Fruit fly (Drosophila melanogaster) whole organism, embryonic: ENCODE data around the gene E2f2.
A peak's percentile ranks its signal among the peaks of the same experiment; 100 is the strongest.

Experiments used
- Atf6 ChIP-seq: fragments of 200-800 bp; sonication (Bioruptor generic); IDR thresholded peaks from 2 replicates; pipeline ENCODE4 v1.3.6; 2022; ENCODE audit warnings: missing biosample characterization, missing genetic modification characterization
- BtbVII ChIP-seq: fragments of 200-800 bp; sonication (Bioruptor generic); optimal IDR thresholded peaks from 3 replicates; lab custom pipeline; 2017; ENCODE audit warnings: missing biosample characterization, mild to moderate bottlenecking, missing genetic modification characterization
- Bteb2 ChIP-seq: fragments of 200-800 bp; sonication (Bioruptor generic); optimal IDR thresholded peaks from 2 replicates; lab custom pipeline; 2016; ENCODE audit warnings: missing biosample characterization, missing genetic modification characterization
- CG10979 ChIP-seq: fragments of 200-800 bp; sonication (Bioruptor generic); optimal IDR thresholded peaks from 2 replicates; lab custom pipeline; 2018; ENCODE audit warnings: missing biosample characterization, mild to moderate bottlenecking, missing genetic modification characterization, moderate library complexity
- CG12299 ChIP-seq: fragments of 200-800 bp; sonication (Bioruptor generic); optimal IDR thresholded peaks from 2 replicates; lab custom pipeline; 2018; ENCODE audit warnings: missing biosample characterization, mild to moderate bottlenecking, missing genetic modification characterization
- CG13894 ChIP-seq: fragments of 200-800 bp; sonication (Bioruptor generic); optimal IDR thresholded peaks from 3 replicates; lab custom pipeline; 2018; ENCODE audit warnings: missing biosample characterization, mild to moderate bottlenecking, missing genetic modification characterization, moderate library complexity
- CG14860 ChIP-seq: fragments of 200-800 bp; sonication (Bioruptor generic); IDR thresholded peaks from 3 replicates; pipeline ENCODE4 v1.3.6; 2022; ENCODE audit warnings: missing biosample characterization, missing genetic modification characterization; ENCODE audit not compliant: partially characterized antibody
- CG14965 ChIP-seq: fragments of 200-800 bp; sonication (Bioruptor generic); optimal IDR thresholded peaks from 2 replicates; lab custom pipeline; 2016; ENCODE audit warnings: missing biosample characterization, missing genetic modification characterization, borderline replicate concordance
- CG15601 ChIP-seq: fragments of 200-800 bp; sonication (Bioruptor generic); optimal IDR thresholded peaks from 3 replicates; lab custom pipeline; 2019; ENCODE audit warnings: missing biosample characterization, mild to moderate bottlenecking, missing genetic modification characterization, moderate library complexity
- CG30431 ChIP-seq: fragments of 200-800 bp; sonication (Bioruptor generic); optimal IDR thresholded peaks from 2 replicates; lab custom pipeline; 2017; ENCODE audit warnings: missing biosample characterization, missing genetic modification characterization
- CG31224 ChIP-seq: fragments of 200-800 bp; sonication (Bioruptor generic); IDR thresholded peaks from 2 replicates; pipeline ENCODE4 v1.3.6; 2022; ENCODE audit warnings: missing biosample characterization, missing genetic modification characterization
- CG32772 ChIP-seq: fragments of 200-800 bp; sonication (Bioruptor generic); IDR thresholded peaks from 2 replicates; pipeline ENCODE4 v1.3.6; 2022; ENCODE audit warnings: missing biosample characterization, missing genetic modification characterization
- CG3281 ChIP-seq: fragments of 200-800 bp; sonication (Bioruptor generic); optimal IDR thresholded peaks from 3 replicates; lab custom pipeline; 2017; ENCODE audit warnings: missing biosample characterization, mild to moderate bottlenecking, missing genetic modification characterization
- CG4730 ChIP-seq: fragments of 200-800 bp; sonication (Bioruptor generic); IDR thresholded peaks from 2 replicates; pipeline ENCODE4 v1.3.6; 2022; ENCODE audit warnings: missing biosample characterization, missing genetic modification characterization
- CG5245 ChIP-seq: fragments of 200-800 bp; sonication (Bioruptor generic); optimal IDR thresholded peaks from 3 replicates; lab custom pipeline; 2016; ENCODE audit warnings: missing biosample characterization, missing genetic modification characterization
- CG9437 ChIP-seq: fragments of 200-800 bp; sonication (Bioruptor generic); optimal IDR thresholded peaks from 2 replicates; lab custom pipeline; 2018; ENCODE audit warnings: missing biosample characterization, mild to moderate bottlenecking, missing genetic modification characterization
- Chrac-16 ChIP-seq: fragments of 200-800 bp; sonication (Bioruptor generic); optimal IDR thresholded peaks from 3 replicates; lab custom pipeline; 2016; ENCODE audit warnings: missing biosample characterization, missing genetic modification characterization
- CrebB ChIP-seq: fragments of 200-800 bp; sonication (Bioruptor generic); optimal IDR thresholded peaks from 3 replicates; lab custom pipeline; 2018; ENCODE audit warnings: missing biosample characterization, mild to moderate bottlenecking, missing genetic modification characterization
- Dbx ChIP-seq: fragments of 200-800 bp; sonication (Bioruptor generic); IDR thresholded peaks from 3 replicates; pipeline ENCODE4 v1.3.6; 2022; ENCODE audit warnings: missing biosample characterization, missing genetic modification characterization
- E2f1 ChIP-seq: fragments of 200-800 bp; sonication (Bioruptor generic); IDR thresholded peaks from 2 replicates; pipeline ENCODE4 v1.3.6; 2022; ENCODE audit warnings: missing biosample characterization, missing genetic modification characterization
- E2f2 ChIP-seq: fragments of 200-800 bp; sonication (Bioruptor generic); IDR thresholded peaks from 2 replicates; pipeline ENCODE4 v1.3.6; 2022; ENCODE audit warnings: missing biosample characterization, missing genetic modification characterization
- HLH3B ChIP-seq: fragments of 200-800 bp; sonication (Bioruptor generic); IDR thresholded peaks from 2 replicates; pipeline ENCODE4 v1.3.6; 2022; ENCODE audit warnings: missing biosample characterization, missing genetic modification characterization
- HmgD ChIP-seq: fragments of 200-800 bp; sonication (Bioruptor generic); optimal IDR thresholded peaks from 3 replicates; lab custom pipeline; 2016; ENCODE audit warnings: missing biosample characterization, missing genetic modification characterization
- Hr3 ChIP-seq: fragments of 200-800 bp; sonication (Bioruptor generic); optimal IDR thresholded peaks from 3 replicates; lab custom pipeline; 2016; ENCODE audit warnings: missing biosample characterization, missing genetic modification characterization
- Poxn ChIP-seq: fragments of 200-800 bp; sonication (Bioruptor generic); IDR thresholded peaks from 2 replicates; pipeline ENCODE4 v1.3.6; 2022; ENCODE audit warnings: missing biosample characterization, missing genetic modification characterization
- Rfx ChIP-seq: fragments of 200-800 bp; sonication (Bioruptor generic); IDR thresholded peaks from 2 replicates; pipeline ENCODE4 v1.3.6; 2022; ENCODE audit warnings: missing biosample characterization, missing genetic modification characterization
- Side ChIP-seq: fragments of 200-800 bp; sonication (Bioruptor generic); optimal IDR thresholded peaks from 2 replicates; lab custom pipeline; 2016; ENCODE audit warnings: missing biosample characterization, missing genetic modification characterization
- Sin3A ChIP-seq: fragments of >200 bp; optimal IDR thresholded peaks from 2 replicates; lab custom pipeline; 2018
- Sry-β ChIP-seq: fragments of 200-800 bp; sonication (Bioruptor generic); optimal IDR thresholded peaks from 2 replicates; lab custom pipeline; 2018; ENCODE audit warnings: missing biosample characterization, mild to moderate bottlenecking, missing genetic modification characterization, moderate library complexity
- Stat92E ChIP-seq, 3 experiments: fragments of >200 bp in 2 of 3; fragments of 200-800 bp in 1 of 3; sonication (Bioruptor generic) in 1 of 3; optimal IDR thresholded peaks; 2 replicates each; lab custom pipeline; 2017 to 2019; ENCODE audit warnings: missing biosample characterization in 3 of 3, missing genetic modification characterization in 3 of 3, mild to moderate bottlenecking in 1 of 3, moderate library complexity in 1 of 3
- ase ChIP-seq: fragments of 200-800 bp; sonication (Bioruptor generic); IDR thresholded peaks from 3 replicates; pipeline ENCODE4 v1.3.6; 2022; ENCODE audit warnings: missing biosample characterization, missing genetic modification characterization
- cad ChIP-seq: fragments of >200 bp; optimal IDR thresholded peaks from 2 replicates; lab custom pipeline; 2017; ENCODE audit warnings: missing biosample characterization, missing genetic modification characterization
- crp ChIP-seq, 2 experiments: fragments of 200-800 bp; sonication (Bioruptor generic); optimal IDR thresholded peaks; 2 replicates in 1 of 2; 3 replicates in 1 of 2; lab custom pipeline; 2017; ENCODE audit warnings: missing biosample characterization in 2 of 2, missing genetic modification characterization in 2 of 2, mild to moderate bottlenecking in 1 of 2, moderate library complexity in 1 of 2
- gsb-n ChIP-seq: fragments of 200-800 bp; sonication (Bioruptor generic); optimal IDR thresholded peaks from 3 replicates; lab custom pipeline; 2018; ENCODE audit warnings: missing biosample characterization, mild to moderate bottlenecking, missing genetic modification characterization
- ham ChIP-seq: fragments of 200-800 bp; sonication (Bioruptor generic); IDR thresholded peaks from 2 replicates; pipeline ENCODE4 v1.3.6; 2022; ENCODE audit warnings: missing biosample characterization, missing genetic modification characterization
- inv ChIP-seq: fragments of 200-800 bp; sonication (Bioruptor generic); IDR thresholded peaks from 2 replicates; pipeline ENCODE4 v1.3.6; 2022; ENCODE audit warnings: missing biosample characterization, missing genetic modification characterization; ENCODE audit not compliant: partially characterized antibody
- lab ChIP-seq: fragments of 200-800 bp; sonication (Bioruptor generic); optimal IDR thresholded peaks from 3 replicates; lab custom pipeline; 2017; ENCODE audit warnings: missing biosample characterization, missing genetic modification characterization, mild to moderate bottlenecking, moderate library complexity, missing genetic modification reagents
- mld ChIP-seq: fragments of 200-800 bp; sonication (Bioruptor generic); IDR thresholded peaks from 3 replicates; pipeline ENCODE4 v1.3.6; 2022; ENCODE audit warnings: missing biosample characterization, missing genetic modification characterization; ENCODE audit not compliant: partially characterized antibody
- pnt ChIP-seq: fragments of 200-800 bp; sonication (Bioruptor generic); optimal IDR thresholded peaks from 3 replicates; lab custom pipeline; 2016; ENCODE audit warnings: missing biosample characterization, missing genetic modification characterization
- repo ChIP-seq: fragments of 200-800 bp; sonication (Bioruptor generic); optimal IDR thresholded peaks from 2 replicates; lab custom pipeline; 2016; ENCODE audit warnings: missing biosample characterization, missing genetic modification characterization
- row ChIP-seq: fragments of 200-800 bp; sonication (Bioruptor generic); IDR thresholded peaks from 3 replicates; pipeline ENCODE4 v1.3.6; 2022; ENCODE audit warnings: missing biosample characterization, missing genetic modification characterization
- schlank ChIP-seq: fragments of 200-800 bp; sonication (Bioruptor generic); optimal IDR thresholded peaks from 2 replicates; lab custom pipeline; 2018; ENCODE audit warnings: missing biosample characterization, mild to moderate bottlenecking, missing genetic modification characterization
- sisA ChIP-seq: fragments of 200-800 bp; sonication (Bioruptor generic); IDR thresholded peaks from 2 replicates; pipeline ENCODE4 v1.3.6; 2022; ENCODE audit warnings: missing biosample characterization, missing genetic modification characterization
- slou ChIP-seq: fragments of 200-800 bp; sonication (Bioruptor generic); optimal IDR thresholded peaks from 3 replicates; lab custom pipeline; 2016; ENCODE audit warnings: missing biosample characterization, missing genetic modification characterization
- sug ChIP-seq: fragments of 200-800 bp; optimal IDR thresholded peaks from 2 replicates; lab custom pipeline; 2019; ENCODE audit warnings: missing biosample characterization, mild to moderate bottlenecking, missing genetic modification characterization, moderate library complexity
- tup ChIP-seq: fragments of 200-800 bp; sonication (Bioruptor generic); optimal IDR thresholded peaks from 2 replicates; lab custom pipeline; 2016; ENCODE audit warnings: missing biosample characterization, mild to moderate bottlenecking, missing genetic modification characterization, moderate library complexity
- unpg ChIP-seq: fragments of 200-800 bp; sonication (Bioruptor generic); optimal IDR thresholded peaks from 3 replicates; lab custom pipeline; 2018; ENCODE audit warnings: missing biosample characterization, mild to moderate bottlenecking, missing genetic modification characterization, moderate library complexity
- vvl ChIP-seq: fragments of 200-800 bp; sonication (Bioruptor generic); IDR thresholded peaks from 2 replicates; pipeline ENCODE4 v1.3.6; 2022; ENCODE audit warnings: missing biosample characterization, missing genetic modification characterization
- zfh2 ChIP-seq: fragments of 200-800 bp; sonication (Bioruptor generic); optimal IDR thresholded peaks from 2 replicates; lab custom pipeline; 2016; ENCODE audit warnings: missing biosample characterization, missing genetic modification characterization

The E2f2 gene

dm6 chr2L:21168295-21169159 lies 12.0 kb upstream of the E2f2 start, which contains the start of the genes mAcon1, CG43345 and CG43346 (continued):
- TF ChIP-seq HLH3B: peak; percentile 46; the same call in 1 of the 2 replicates
- TF ChIP-seq ase (GFP tag; lab: Robert Waterston, UW): no peak
- peak; percentile 89 for TF ChIP-seq sug (tag; lab: Kevin White, UChicago)
- no peak for TF ChIP-seq lab (GFP tag; lab: Kevin White, UChicago)
- TF ChIP-seq repo (GFP tag; lab: Kevin White, UChicago): peak; percentile 69
- TF ChIP-seq CG31224: peak; percentile 56
- TF ChIP-seq zfh2 (GFP tag; lab: Kevin White, UChicago): peak; percentile 94
- TF ChIP-seq BtbVII (GFP tag; lab: Kevin White, UChicago): peak; percentile 54
- no peak; the same call in 1 of the 2 replicates for TF ChIP-seq E2f1 (GFP tag; lab: Robert Waterston, UW)
- peak; percentile 88 for TF ChIP-seq HmgD (GFP tag; lab: Kevin White, UChicago)
- peak; percentile 60 for TF ChIP-seq sisA
- peak; percentile 78 for TF ChIP-seq Rfx (GFP tag; lab: Robert Waterston, UW)
- TF ChIP-seq mld (GFP tag; lab: Robert Waterston, UW): no peak
- peak; percentile 64 for TF ChIP-seq unpg (GFP tag; lab: Kevin White, UChicago)
- no peak for TF ChIP-seq CG15601
- peak; percentile 86 for TF ChIP-seq CG3281 (GFP tag; lab: Kevin White, UChicago)
- TF ChIP-seq E2f2 (GFP tag; lab: Robert Waterston, UW): peak; percentile 82
- no peak for TF ChIP-seq CG13894 (tag; lab: Kevin White, UChicago)
- no peak for TF ChIP-seq gsb-n
- TF ChIP-seq Sin3A (lab: Kevin White, UChicago): peak; percentile 97
- TF ChIP-seq Side (GFP tag; lab: Kevin White, UChicago): peak; percentile 82
- TF ChIP-seq CG30431: peak; percentile 68
- TF ChIP-seq schlank: peak; percentile 76
- TF ChIP-seq CG4730: peak; percentile 35; the same call in 1 of the 2 replicates
- TF ChIP-seq CrebB (tag; lab: Kevin White, UChicago): peak; percentile 58
- TF ChIP-seq CG32772 (GFP tag; lab: Robert Waterston, UW): 0 out of 2 replicates have a peak, but pooled peaks have one; percentile 33
- TF ChIP-seq Sry-β (GFP tag; lab: Kevin White, UChicago): peak; percentile 99
- no peak for TF ChIP-seq Stat92E (GFP tag; optimal IDR thresholded peaks at IDR 0.05; lab: Kevin White, UChicago)
- TF ChIP-seq ham (GFP tag; lab: Robert Waterston, UW): no peak
- peak in 1 of 2 experiments; percentile 80 for TF ChIP-seq crp (GFP tag; optimal IDR thresholded peaks at IDR 0.05; lab: Kevin White, UChicago)
- TF ChIP-seq Poxn (GFP tag; lab: Robert Waterston, UW): no peak
- TF ChIP-seq CG9437 (GFP tag; lab: Kevin White, UChicago): peak; percentile 77
- TF ChIP-seq CG14965 (GFP tag; lab: Kevin White, UChicago): peak; percentile 26
- TF ChIP-seq pnt: peak; percentile 82
- TF ChIP-seq tup (GFP tag; lab: Kevin White, UChicago): peak; percentile 65
- peak; percentile 85 for TF ChIP-seq Chrac-16 (GFP tag; lab: Kevin White, UChicago)
- TF ChIP-seq row (GFP tag; lab: Robert Waterston, UW): peak; percentile 97
- peak; percentile 27; the same call in 1 of the 2 replicates for TF ChIP-seq vvl (GFP tag; lab: Robert Waterston, UW)
- TF ChIP-seq CG10979: peak; percentile 64
- peak; percentile 72 for TF ChIP-seq Atf6
- TF ChIP-seq Hr3 (GFP tag; lab: Kevin White, UChicago): peak; percentile 76
- peak; percentile 86 for TF ChIP-seq Dbx (GFP tag; lab: Robert Waterston, UW)
- peak; percentile 64 for TF ChIP-seq CG12299 (tag; lab: Kevin White, UChicago)
- TF ChIP-seq cad (GFP tag; lab: Kevin White, UChicago): no peak
- TF ChIP-seq inv (GFP tag; lab: Robert Waterston, UW): peak; percentile 31; the same call in 1 of the 2 replicates
- peak; percentile 7 for TF ChIP-seq CG5245
- no peak for TF ChIP-seq CG14860 (GFP tag; lab: Robert Waterston, UW)
- peak; percentile 70 for TF ChIP-seq slou (GFP tag; lab: Kevin White, UChicago)
- TF ChIP-seq Bteb2: peak; percentile 74
